Worm (Caenorhabditis elegans): ENCODE data around the gene ZK353.3.
A peak's percentile ranks its signal among the peaks of the same experiment; 100 is the strongest.

DNA sequence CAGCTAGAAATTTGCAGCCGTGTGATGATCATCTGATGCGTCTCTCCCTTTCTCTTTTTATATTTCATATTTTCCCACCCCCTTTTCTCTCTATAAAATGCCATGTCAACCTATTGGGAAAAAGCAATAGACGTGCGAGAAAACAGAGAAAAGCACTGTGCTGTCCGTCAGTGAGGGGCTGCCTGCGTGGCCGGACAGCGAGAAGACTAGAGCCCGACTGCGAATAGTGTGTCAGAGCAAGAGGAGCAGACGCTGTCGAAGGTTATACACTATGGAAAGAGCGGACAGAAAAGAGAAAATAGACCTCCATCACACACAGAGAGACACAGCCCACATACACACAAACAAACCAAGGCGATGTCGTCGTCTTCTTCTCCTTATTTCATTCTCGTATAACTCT is 29.3 kb downstream of the ZK353.3 start:
- TF ChIP-seq snpc-4 (tag; optimal IDR thresholded peaks at IDR 0.05) (no peak), elt-1 (tag; optimal IDR thresholded peaks at IDR 0.05; ENCODE audit: borderline replicate concordance, insufficient read depth) (no peak), lin-13 (tag; optimal IDR thresholded peaks at IDR 0.05) (no peak), nhr-76 (tag; optimal IDR thresholded peaks at IDR 0.05) (no peak), pha-4 (tag; optimal IDR thresholded peaks at IDR 0.05) (peak; percentile 21), sptf-1 (tag; optimal IDR thresholded peaks at IDR 0.05) (peak; percentile 9), mab-5 (tag; optimal IDR thresholded peaks at IDR 0.05) (no peak), nhr-237 (tag; optimal IDR thresholded peaks at IDR 0.05) (no peak), ham-2 (GFP tag; optimal IDR thresholded peaks at IDR 0.05) (peak; percentile 57), nhr-12 (tag; optimal IDR thresholded peaks at IDR 0.05) (no peak), unc-39 (tag; optimal IDR thresholded peaks at IDR 0.05) (no peak)

All from whole organism, mixed stage, embryonic.